Worm (Caenorhabditis elegans): ENCODE results near the gene Y54G2A.76.

The Y54G2A.76 gene

ce11 chrIV:2835364-2835763 is 26.2 kb downstream of the Y54G2A.76 start, which contains the start of gene clec-82:
Gene clec-82, plus strand, starts transcription at chrIV:2835664.
- TF ChIP-seq mep-1 (tag; optimal IDR thresholded peaks at IDR 0.05): no peak
- TF ChIP-seq zip-8 (tag; optimal IDR thresholded peaks at IDR 0.05): no peak
- TF ChIP-seq ceh-83 (GFP tag; optimal IDR thresholded peaks at IDR 0.05): no peak
- no peak for TF ChIP-seq nhr-237 (tag; optimal IDR thresholded peaks at IDR 0.05)
- TF ChIP-seq bed-3 (GFP tag; optimal IDR thresholded peaks at IDR 0.05): no peak
- TF ChIP-seq snpc-4 (tag; optimal IDR thresholded peaks at IDR 0.05): no peak
- no peak for TF ChIP-seq unc-62 (GFP tag; optimal IDR thresholded peaks at IDR 0.05)
- TF ChIP-seq tbx-8 (GFP tag; optimal IDR thresholded peaks at IDR 0.05): no peak
- TF ChIP-seq drap-1 (GFP tag; optimal IDR thresholded peaks at IDR 0.05): no peak
- no peak for TF ChIP-seq unc-120 (tag; optimal IDR thresholded peaks at IDR 0.05; ENCODE audit: poor library complexity, severe bottlenecking)
- TF ChIP-seq lin-13 (tag; optimal IDR thresholded peaks at IDR 0.05): no peak
- no peak for TF ChIP-seq lin-32 (GFP tag; optimal IDR thresholded peaks at IDR 0.05)

- no peak for TF ChIP-seq nhr-2 (tag; optimal IDR thresholded peaks at IDR 0.05)
- TF ChIP-seq mep-1 (tag; optimal IDR thresholded peaks at IDR 0.05): no peak
- no peak for TF ChIP-seq ceh-39 (tag; optimal IDR thresholded peaks at IDR 0.05)
- TF ChIP-seq sem-2 (GFP tag; optimal IDR thresholded peaks at IDR 0.05): no peak
- TF ChIP-seq ham-2 (GFP tag; optimal IDR thresholded peaks at IDR 0.05): no peak
- TF ChIP-seq nhr-76 (tag; optimal IDR thresholded peaks at IDR 0.05): no peak
- TF ChIP-seq drap-1 (GFP tag; optimal IDR thresholded peaks at IDR 0.05): no peak
- TF ChIP-seq mab-5 (tag; optimal IDR thresholded peaks at IDR 0.05): no peak
- TF ChIP-seq blmp-1 (tag; optimal IDR thresholded peaks at IDR 0.05): no peak
- no peak for TF ChIP-seq ceh-83 (GFP tag; optimal IDR thresholded peaks at IDR 0.05)
- TF ChIP-seq ceh-43 (GFP tag; optimal IDR thresholded peaks at IDR 0.05): no peak
- TF ChIP-seq hlh-1 (tag; optimal IDR thresholded peaks at IDR 0.05): no peak
- TF ChIP-seq snpc-4 (tag; optimal IDR thresholded peaks at IDR 0.05): no peak
These were observed 29.1 kb downstream of the Y54G2A.76 start, which contains the start of gene Y54G2A.7 for ce11 chrIV:2838308-2838707. Gene Y54G2A.7, plus strand, starts transcription at chrIV:2838608.

ce11 chrIV:2841260-2841659 is 32.0 kb downstream of the Y54G2A.76 start, which contains the start of gene clec-83:
Gene clec-83, minus strand, starts transcription at chrIV:2841472.
- TF ChIP-seq pha-4 (tag; optimal IDR thresholded peaks at IDR 0.05) (no peak), mep-1 (tag; optimal IDR thresholded peaks at IDR 0.05) (no peak), M03D4.4 (tag; optimal IDR thresholded peaks at IDR 0.05) (no peak), unc-120 (tag; optimal IDR thresholded peaks at IDR 0.05; ENCODE audit: poor library complexity, severe bottlenecking) (no peak), sptf-1 (tag; optimal IDR thresholded peaks at IDR 0.05) (no peak), bed-3 (GFP tag; optimal IDR thresholded peaks at IDR 0.05) (no peak), ztf-11 (tag; optimal IDR thresholded peaks at IDR 0.05) (no peak), cnd-1 (tag; optimal IDR thresholded peaks at IDR 0.05) (no peak), mls-2 (tag; optimal IDR thresholded peaks at IDR 0.05) (no peak), nhr-12 (tag; optimal IDR thresholded peaks at IDR 0.05) (no peak), lin-13 (tag; optimal IDR thresholded peaks at IDR 0.05) (no peak), ham-2 (GFP tag; optimal IDR thresholded peaks at IDR 0.05) (no peak), nhr-2 (tag; optimal IDR thresholded peaks at IDR 0.05) (no peak), lsy-2 (tag; optimal IDR thresholded peaks at IDR 0.05) (no peak), drap-1 (GFP tag; optimal IDR thresholded peaks at IDR 0.05) (no peak), nhr-76 (tag; optimal IDR thresholded peaks at IDR 0.05) (no peak), elt-1 (tag; optimal IDR thresholded peaks at IDR 0.05; ENCODE audit: borderline replicate concordance, insufficient read depth) (no peak), elt-3 (tag; optimal IDR thresholded peaks at IDR 0.05) (no peak), snpc-4 (tag; optimal IDR thresholded peaks at IDR 0.05) (no peak)

- TF ChIP-seq lsy-2 (tag; optimal IDR thresholded peaks at IDR 0.05): no peak
- TF ChIP-seq ham-2 (GFP tag; optimal IDR thresholded peaks at IDR 0.05): no peak
- no peak for TF ChIP-seq ceh-83 (GFP tag; optimal IDR thresholded peaks at IDR 0.05)
- TF ChIP-seq unc-120 (tag; optimal IDR thresholded peaks at IDR 0.05; ENCODE audit: poor library complexity, severe bottlenecking): no peak
- no peak for TF ChIP-seq nhr-76 (tag; optimal IDR thresholded peaks at IDR 0.05)
- no peak for TF ChIP-seq blmp-1 (tag; optimal IDR thresholded peaks at IDR 0.05)
- no peak for TF ChIP-seq sem-2 (GFP tag; optimal IDR thresholded peaks at IDR 0.05)
- no peak for TF ChIP-seq unc-39 (tag; optimal IDR thresholded peaks at IDR 0.05)
- TF ChIP-seq nhr-28 (tag; optimal IDR thresholded peaks at IDR 0.05): no peak
- no peak for TF ChIP-seq lin-32 (GFP tag; optimal IDR thresholded peaks at IDR 0.05)
- TF ChIP-seq cnd-1 (tag; optimal IDR thresholded peaks at IDR 0.05): no peak
- no peak for TF ChIP-seq ceh-39 (tag; optimal IDR thresholded peaks at IDR 0.05)
- no peak for TF ChIP-seq unc-62 (GFP tag; optimal IDR thresholded peaks at IDR 0.05)
- TF ChIP-seq elt-3 (tag; optimal IDR thresholded peaks at IDR 0.05): no peak
- no peak for TF ChIP-seq elt-1 (tag; optimal IDR thresholded peaks at IDR 0.05; ENCODE audit: borderline replicate concordance, insufficient read depth)
These were observed 33.0 kb downstream of the Y54G2A.76 start, which contains the start of gene clec-84 for ce11 chrIV:2842162-2842561. Gene clec-84, plus strand, starts transcription at chrIV:2842462.
